Fruit fly (Drosophila melanogaster) whole organism, embryonic: ENCODE measurements around the gene CG11726.

Source experiments
- Adf1 ChIP-seq: fragments of 200-800 bp; sonication (Bioruptor generic); IDR thresholded peaks from 2 replicates; pipeline ENCODE4 v1.3.6; 2022; ENCODE audit warnings: missing biosample characterization, missing genetic modification characterization
- Blimp-1 ChIP-seq: fragments of 200-800 bp; sonication (Bioruptor generic); optimal IDR thresholded peaks from 3 replicates; lab custom pipeline; 2018; ENCODE audit warnings: missing biosample characterization, missing genetic modification characterization, mild to moderate bottlenecking, moderate library complexity, missing genetic modification reagents
- CG11093 ChIP-seq: fragments of 200-800 bp; sonication (Bioruptor generic); IDR thresholded peaks from 3 replicates; pipeline ENCODE4 v1.3.6; 2022; ENCODE audit warnings: missing biosample characterization, missing genetic modification characterization
- CG12155 ChIP-seq: fragments of 200-800 bp; sonication (Bioruptor generic); optimal IDR thresholded peaks from 3 replicates; lab custom pipeline; 2016; ENCODE audit warnings: missing biosample characterization, missing genetic modification characterization
- CG13296 ChIP-seq: fragments of 200-800 bp; sonication (Bioruptor generic); optimal IDR thresholded peaks from 3 replicates; lab custom pipeline; 2018; ENCODE audit warnings: missing biosample characterization, mild to moderate bottlenecking, missing genetic modification characterization
- CG14050 ChIP-seq: fragments of 200-800 bp; sonication (Bioruptor generic); IDR thresholded peaks from 3 replicates; pipeline ENCODE4 v1.3.6; 2022; ENCODE audit warnings: missing biosample characterization, missing genetic modification characterization
- CG1647 ChIP-seq: fragments of 200-800 bp; sonication (Bioruptor generic); optimal IDR thresholded peaks from 3 replicates; lab custom pipeline; 2016; ENCODE audit warnings: missing biosample characterization, missing genetic modification characterization
- CG17361 ChIP-seq: fragments of 200-800 bp; sonication (Bioruptor generic); IDR thresholded peaks from 3 replicates; pipeline ENCODE4 v1.3.6; 2022; ENCODE audit warnings: missing biosample characterization, missing genetic modification characterization
- CG18599 ChIP-seq: fragments of 200-800 bp; sonication (Bioruptor generic); optimal IDR thresholded peaks from 3 replicates; lab custom pipeline; 2017; ENCODE audit warnings: missing biosample characterization, missing genetic modification characterization, mild to moderate bottlenecking, moderate library complexity, missing genetic modification reagents
- CG2712 ChIP-seq: fragments of 200-800 bp; optimal IDR thresholded peaks from 3 replicates; lab custom pipeline; 2019; ENCODE audit warnings: missing biosample characterization, mild to moderate bottlenecking, missing genetic modification characterization, moderate library complexity
- CG31441 ChIP-seq: fragments of 200-800 bp; sonication (Bioruptor generic); IDR thresholded peaks from 2 replicates; pipeline ENCODE4 v1.3.6; 2022; ENCODE audit warnings: missing biosample characterization, missing genetic modification characterization
- CG3281 ChIP-seq: fragments of 200-800 bp; sonication (Bioruptor generic); optimal IDR thresholded peaks from 3 replicates; lab custom pipeline; 2017; ENCODE audit warnings: missing biosample characterization, mild to moderate bottlenecking, missing genetic modification characterization
- CG33557 ChIP-seq: fragments of 200-800 bp; sonication (Bioruptor generic); optimal IDR thresholded peaks from 2 replicates; lab custom pipeline; 2019; ENCODE audit warnings: missing biosample characterization, mild to moderate bottlenecking, missing genetic modification characterization, moderate library complexity
- CG7556 ChIP-seq: fragments of 200-800 bp; sonication (Bioruptor generic); optimal IDR thresholded peaks from 2 replicates; lab custom pipeline; 2017; ENCODE audit warnings: missing biosample characterization, mild to moderate bottlenecking, missing genetic modification characterization
- CG7839 ChIP-seq: fragments of 200-800 bp; sonication (Bioruptor generic); optimal IDR thresholded peaks from 3 replicates; lab custom pipeline; 2018; ENCODE audit warnings: missing biosample characterization, mild to moderate bottlenecking, missing genetic modification characterization, moderate library complexity
- CG7928 ChIP-seq: fragments of 200-800 bp; sonication (Bioruptor generic); optimal IDR thresholded peaks from 2 replicates; lab custom pipeline; 2017; ENCODE audit warnings: missing biosample characterization, mild to moderate bottlenecking, missing genetic modification characterization
- CG8290 ChIP-seq, 3 experiments: fragments of 200-800 bp; sonication (Bioruptor generic); optimal IDR thresholded peaks; 2 replicates each; lab custom pipeline; 2016 to 2019; ENCODE audit warnings: missing biosample characterization in 3 of 3, missing genetic modification characterization in 3 of 3, mild to moderate bottlenecking in 2 of 3, moderate library complexity in 1 of 3
- CG8359 ChIP-seq: fragments of 200-800 bp; sonication (Bioruptor generic); optimal IDR thresholded peaks from 2 replicates; lab custom pipeline; 2017; ENCODE audit warnings: missing biosample characterization, mild to moderate bottlenecking, missing genetic modification characterization, borderline replicate concordance
- CoRest ChIP-seq: fragments of 200-800 bp; sonication (Bioruptor generic); optimal IDR thresholded peaks from 3 replicates; lab custom pipeline; 2018; ENCODE audit warnings: missing biosample characterization, mild to moderate bottlenecking, missing genetic modification characterization, moderate library complexity
- D ChIP-seq, 2 experiments: fragments of 200-800 bp in 1 of 2; fragments of >200 bp in 1 of 2; sonication (Bioruptor generic) in 1 of 2; optimal IDR thresholded peaks; 2 replicates in 1 of 2; 3 replicates in 1 of 2; lab custom pipeline; 2017; ENCODE audit warnings: mild to moderate bottlenecking in 1 of 2, missing biosample characterization in 1 of 2, missing genetic modification characterization in 1 of 2, missing genetic modification reagents in 1 of 2
- Dbx ChIP-seq: fragments of 200-800 bp; sonication (Bioruptor generic); IDR thresholded peaks from 3 replicates; pipeline ENCODE4 v1.3.6; 2022; ENCODE audit warnings: missing biosample characterization, missing genetic modification characterization
- ERR ChIP-seq: fragments of 200-800 bp; sonication (Bioruptor generic); optimal IDR thresholded peaks from 2 replicates; lab custom pipeline; 2016; ENCODE audit warnings: missing biosample characterization, missing genetic modification characterization
- HHEX ChIP-seq: fragments of 200-800 bp; sonication (Bioruptor generic); optimal IDR thresholded peaks from 3 replicates; lab custom pipeline; 2017; ENCODE audit warnings: missing biosample characterization, mild to moderate bottlenecking, missing genetic modification characterization, missing genetic modification reagents
- HLH4C ChIP-seq: fragments of 200-800 bp; sonication (Bioruptor generic); IDR thresholded peaks from 3 replicates; pipeline ENCODE4 v1.3.6; 2022; ENCODE audit warnings: missing biosample characterization, missing genetic modification characterization; ENCODE audit not compliant: partially characterized antibody
- HLHmδ ChIP-seq: fragments of 200-800 bp; sonication (Bioruptor generic); optimal IDR thresholded peaks from 2 replicates; lab custom pipeline; 2018; ENCODE audit warnings: missing biosample characterization, mild to moderate bottlenecking, missing genetic modification characterization, moderate library complexity
- Hmr ChIP-seq: fragments of 200-800 bp; sonication (Bioruptor generic); optimal IDR thresholded peaks from 3 replicates; lab custom pipeline; 2017; ENCODE audit warnings: mild to moderate bottlenecking, missing biosample characterization, missing genetic modification reagents, missing genetic modification characterization
- Lim3 ChIP-seq: fragments of 200-800 bp; sonication (Bioruptor generic); IDR thresholded peaks from 2 replicates; pipeline ENCODE4 v1.3.6; 2022; ENCODE audit warnings: missing biosample characterization, missing genetic modification characterization
- MESR4 ChIP-seq: fragments of 200-800 bp; sonication (Bioruptor generic); optimal IDR thresholded peaks from 2 replicates; lab custom pipeline; 2018; ENCODE audit warnings: missing biosample characterization, mild to moderate bottlenecking, missing genetic modification characterization, moderate library complexity
- Max ChIP-seq: fragments of 200-800 bp; sonication (Bioruptor generic); optimal IDR thresholded peaks from 2 replicates; lab custom pipeline; 2016; ENCODE audit warnings: missing biosample characterization, mild to moderate bottlenecking, missing genetic modification characterization
- Med ChIP-seq: fragments of 200-800 bp; sonication (Bioruptor generic); peaks from one replicate; lab custom pipeline; 2016; ENCODE audit warnings: missing biosample characterization, missing genetic modification characterization, mild to moderate bottlenecking, inconsistent platforms, moderate library complexity
- Mes4 ChIP-seq: fragments of 200-800 bp; sonication (Bioruptor generic); optimal IDR thresholded peaks from 2 replicates; lab custom pipeline; 2016; ENCODE audit warnings: missing biosample characterization, missing genetic modification characterization
- al ChIP-seq: fragments of 200-800 bp; sonication (Bioruptor generic); IDR thresholded peaks from 2 replicates; pipeline ENCODE4 v1.3.6; 2022; ENCODE audit warnings: missing biosample characterization, missing genetic modification characterization
- aop ChIP-seq: fragments of 200-800 bp; sonication (Bioruptor generic); IDR thresholded peaks from 2 replicates; pipeline ENCODE4 v1.3.6; 2022; ENCODE audit warnings: missing biosample characterization, missing genetic modification characterization
- ash1 ChIP-seq: fragments of 200-800 bp; sonication (Bioruptor generic); optimal IDR thresholded peaks from 2 replicates; lab custom pipeline; 2018; ENCODE audit warnings: missing biosample characterization, mild to moderate bottlenecking, missing genetic modification characterization
- cas ChIP-seq: fragments of 200-800 bp; sonication (Bioruptor generic); IDR thresholded peaks from 2 replicates; pipeline ENCODE4 v1.3.6; 2022; ENCODE audit warnings: missing biosample characterization, missing genetic modification characterization
- dan ChIP-seq: fragments of 200-800 bp; sonication (Bioruptor generic); IDR thresholded peaks from 2 replicates; pipeline ENCODE4 v1.3.6; 2022; ENCODE audit warnings: missing biosample characterization, missing genetic modification characterization
- en ChIP-seq: fragments of 200-800 bp; sonication (Bioruptor generic); optimal IDR thresholded peaks from 2 replicates; lab custom pipeline; 2016; ENCODE audit warnings: missing biosample characterization, missing genetic modification characterization
- fd96Cb ChIP-seq: fragments of 200-800 bp; sonication (Bioruptor generic); optimal IDR thresholded peaks from 2 replicates; lab custom pipeline; 2018; ENCODE audit warnings: missing biosample characterization, mild to moderate bottlenecking, missing genetic modification characterization, moderate library complexity
- fru ChIP-seq: fragments of >200 bp; optimal IDR thresholded peaks from 2 replicates; lab custom pipeline; 2017
- hkb ChIP-seq, 2 experiments: fragments of 200-800 bp in 1 of 2; fragments of >200 bp in 1 of 2; sonication (Bioruptor generic) in 1 of 2; IDR thresholded peaks in 1 of 2; optimal IDR thresholded peaks in 1 of 2; 2 replicates each; pipeline versions ENCODE4 v1.3.6 to Lab custom; 2017 to 2022; ENCODE audit warnings: missing biosample characterization in 1 of 2, missing genetic modification characterization in 1 of 2
- hth ChIP-seq: fragments of >200 bp; optimal IDR thresholded peaks from 2 replicates; lab custom pipeline; 2017; ENCODE audit warnings: inconsistent platforms
- onecut ChIP-seq: fragments of 200-800 bp; sonication (Bioruptor generic); IDR thresholded peaks from 2 replicates; pipeline ENCODE4 v1.3.6; 2022; ENCODE audit warnings: missing biosample characterization, missing genetic modification characterization
- pfk ChIP-seq: fragments of 200-800 bp; sonication (Bioruptor generic); optimal IDR thresholded peaks from 2 replicates; lab custom pipeline; 2018; ENCODE audit warnings: missing biosample characterization, mild to moderate bottlenecking, missing genetic modification characterization, moderate library complexity
- row ChIP-seq: fragments of 200-800 bp; sonication (Bioruptor generic); IDR thresholded peaks from 3 replicates; pipeline ENCODE4 v1.3.6; 2022; ENCODE audit warnings: missing biosample characterization, missing genetic modification characterization
- salm ChIP-seq: fragments of 200-800 bp; sonication (Bioruptor generic); optimal IDR thresholded peaks from 2 replicates; lab custom pipeline; 2018; ENCODE audit warnings: missing biosample characterization, mild to moderate bottlenecking, missing genetic modification characterization
- sens ChIP-seq: fragments of 200-800 bp; sonication (Bioruptor generic); peaks from one replicate; lab custom pipeline; 2016; ENCODE audit warnings: missing biosample characterization, missing genetic modification characterization
- sim ChIP-seq: fragments of 200-800 bp; sonication (Bioruptor generic); IDR thresholded peaks from 2 replicates; pipeline ENCODE4 v1.3.6; 2022; ENCODE audit warnings: missing biosample characterization, missing genetic modification characterization
- sna ChIP-seq: fragments of 200-800 bp; sonication (Bioruptor generic); IDR thresholded peaks from 2 replicates; pipeline ENCODE4 v1.3.6; 2022; ENCODE audit warnings: missing biosample characterization, missing genetic modification characterization; ENCODE audit not compliant: partially characterized antibody
- ttk ChIP-seq: fragments of 200-800 bp; sonication (Bioruptor generic); IDR thresholded peaks from 2 replicates; pipeline ENCODE4 v2.1.2; 2022; ENCODE audit warnings: missing biosample characterization, missing genetic modification characterization

CG11726 gene

DNA sequence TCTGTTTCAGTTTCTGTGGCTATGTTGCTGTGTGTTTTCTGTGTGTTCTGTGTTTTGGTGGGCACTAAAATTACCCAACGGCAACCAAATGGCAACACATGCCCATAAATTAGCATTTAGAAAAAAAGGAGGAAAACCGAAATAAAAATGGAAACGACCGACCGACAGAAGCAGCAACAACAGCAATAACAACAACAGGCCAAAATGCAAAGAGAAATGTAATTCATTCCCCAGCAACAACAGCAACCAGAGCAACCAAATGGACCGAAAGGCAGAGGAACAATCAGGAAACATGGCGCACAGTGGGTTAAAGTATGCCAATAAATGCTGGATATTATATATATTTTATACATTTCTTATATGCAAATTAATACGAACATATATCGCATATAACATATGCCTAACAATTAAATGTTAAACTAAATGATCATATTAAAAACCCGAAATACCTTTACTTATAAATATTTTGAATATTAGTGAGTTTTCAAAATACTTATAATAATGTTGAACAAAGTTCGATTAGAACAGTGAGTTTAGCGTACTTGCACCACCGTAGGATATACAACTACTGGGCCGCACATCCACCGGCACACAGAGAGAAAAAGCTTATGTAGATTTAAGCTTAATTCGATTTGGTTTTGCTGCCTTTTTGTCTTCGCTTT, 5.4 kb upstream of the CG11726 start (continued):
- TF ChIP-seq CG1647 (GFP tag; lab: Kevin White, UChicago) (no peak), CG7839 (tag; lab: Kevin White, UChicago) (peak; percentile 64), HLH4C (GFP tag; lab: Robert Waterston, UW) (no peak), CG18599 (GFP tag; lab: Kevin White, UChicago) (peak; percentile 34), cas (GFP tag; lab: Robert Waterston, UW) (no peak), ERR (GFP tag; lab: Kevin White, UChicago) (no peak), al (no peak), Adf1 (no peak), CG31441 (GFP tag; lab: Robert Waterston, UW) (peak; percentile 73), Med (GFP tag; lab: Kevin White, UChicago) (peak; percentile 67), en (GFP tag; lab: Kevin White, UChicago) (no peak), sna (no peak), aop (GFP tag; lab: Robert Waterston, UW) (no peak), CG13296 (peak; percentile 11), pfk (no peak), CoRest (peak; percentile 57), row (GFP tag; lab: Robert Waterston, UW) (peak; percentile 75), HLHmδ (GFP tag; lab: Kevin White, UChicago) (no peak), salm (tag; lab: Kevin White, UChicago) (peak; percentile 0), ttk (GFP tag; lab: Robert Waterston, UW) (0 out of 2 replicates have a peak, but pooled peaks have one; percentile 11), CG12155 (no peak), ash1 (GFP tag; lab: Kevin White, UChicago) (no peak), hkb (optimal IDR thresholded peaks at IDR 0.05; lab: Kevin White, UChicago) (no peak), hkb (GFP tag; IDR thresholded peaks at IDR 0.05; lab: Robert Waterston, UW) (0 out of 2 replicates have a peak, but pooled peaks have one; percentile 49), Dbx (peak; percentile 44; the same call in 1 of the 3 replicates), CG7556 (peak; percentile 67), fd96Cb (tag; lab: Kevin White, UChicago) (peak; percentile 55), sim (no peak), Mes4 (GFP tag; lab: Kevin White, UChicago) (no peak), Hmr (GFP tag; lab: Kevin White, UChicago) (peak; percentile 35), Lim3 (GFP tag; lab: Robert Waterston, UW) (no peak), Blimp-1 (GFP tag; lab: Kevin White, UChicago) (peak; percentile 59), sens (peak; percentile 72), CG7928 (GFP tag; lab: Kevin White, UChicago) (no peak), dan (GFP tag; lab: Robert Waterston, UW) (no peak), CG17361 (GFP tag; lab: Robert Waterston, UW) (peak; percentile 60), CG33557 (GFP tag; lab: Kevin White, UChicago) (peak; percentile 19), HHEX (GFP tag; lab: Kevin White, UChicago) (peak; percentile 41), onecut (GFP tag; lab: Robert Waterston, UW) (no peak), hth (lab: Kevin White, UChicago) (no peak), CG14050 (GFP tag; lab: Robert Waterston, UW) (peak; percentile 37; the same call in 2 of the 3 replicates), Max (peak; percentile 25), CG8359 (GFP tag; lab: Kevin White, UChicago) (peak; percentile 20), CG8290 (GFP tag; optimal IDR thresholded peaks at IDR 0.05; lab: Kevin White, UChicago) (no peak), CG8290 (tag; optimal IDR thresholded peaks at IDR 0.05; lab: Kevin White, UChicago) (peak in 1 of 2 experiments; percentile 8), MESR4 (GFP tag; lab: Kevin White, UChicago) (no peak), fru (no peak), D (optimal IDR thresholded peaks at IDR 0.05; lab: Kevin White, UChicago) (no peak), D (GFP tag; optimal IDR thresholded peaks at IDR 0.05; lab: Kevin White, UChicago) (peak; percentile 21), CG3281 (GFP tag; lab: Kevin White, UChicago) (peak; percentile 5), CG11093 (GFP tag; lab: Robert Waterston, UW) (no peak), CG2712 (peak; percentile 73)
